Fruit fly (Drosophila melanogaster) whole organism, embryonic: Measurements from ENCODE around the gene CG34039.

ENCODE experiments used
- Atf-2 ChIP-seq: fragments of 200-800 bp; sonication (Bioruptor generic); optimal IDR thresholded peaks from 2 replicates; lab custom pipeline; 2016; ENCODE audit warnings: missing biosample characterization, missing genetic modification characterization
- B-H1 ChIP-seq: fragments of 200-800 bp; sonication (Bioruptor generic); IDR thresholded peaks from 3 replicates; pipeline ENCODE4 v1.3.6; 2022; ENCODE audit warnings: missing biosample characterization, missing genetic modification characterization
- CG10274 ChIP-seq: fragments of 200-800 bp; sonication (Bioruptor generic); optimal IDR thresholded peaks from 3 replicates; lab custom pipeline; 2017; ENCODE audit warnings: missing biosample characterization, mild to moderate bottlenecking, missing genetic modification characterization
- CG10462 ChIP-seq: fragments of 200-800 bp; sonication (Bioruptor generic); optimal IDR thresholded peaks from 2 replicates; lab custom pipeline; 2016; ENCODE audit warnings: missing biosample characterization, missing genetic modification characterization
- CG11504 ChIP-seq: fragments of 200-800 bp; sonication (Bioruptor generic); optimal IDR thresholded peaks from 3 replicates; lab custom pipeline; 2019; ENCODE audit warnings: missing biosample characterization, mild to moderate bottlenecking, missing genetic modification characterization, moderate library complexity
- CG13287 ChIP-seq: fragments of 200-800 bp; sonication (Bioruptor generic); IDR thresholded peaks from 2 replicates; pipeline ENCODE4 v1.3.6; 2022; ENCODE audit warnings: missing biosample characterization, missing genetic modification characterization; ENCODE audit not compliant: partially characterized antibody
- CG15514 ChIP-seq: fragments of 200-800 bp; sonication (Bioruptor generic); optimal IDR thresholded peaks from 3 replicates; lab custom pipeline; 2017; ENCODE audit warnings: missing biosample characterization, missing genetic modification characterization, mild to moderate bottlenecking, moderate library complexity, missing genetic modification reagents
- CG15696 ChIP-seq: fragments of 200-800 bp; sonication (Bioruptor generic); optimal IDR thresholded peaks from 2 replicates; lab custom pipeline; 2019; ENCODE audit warnings: missing biosample characterization, mild to moderate bottlenecking, missing genetic modification characterization, moderate library complexity
- CG1602 ChIP-seq: fragments of 200-800 bp; sonication (Bioruptor generic); optimal IDR thresholded peaks from 3 replicates; lab custom pipeline; 2016; ENCODE audit warnings: missing biosample characterization, missing genetic modification characterization
- CG16815 ChIP-seq: fragments of 200-800 bp; sonication (Bioruptor generic); optimal IDR thresholded peaks from 3 replicates; lab custom pipeline; 2017; ENCODE audit warnings: missing biosample characterization, mild to moderate bottlenecking, missing genetic modification characterization
- CG17186 ChIP-seq: fragments of 200-800 bp; sonication (Bioruptor generic); optimal IDR thresholded peaks from 3 replicates; lab custom pipeline; 2017; ENCODE audit warnings: missing biosample characterization, missing genetic modification reagents, missing genetic modification characterization
- CG18619 ChIP-seq: fragments of 200-800 bp; sonication (Bioruptor generic); optimal IDR thresholded peaks from 3 replicates; lab custom pipeline; 2017; ENCODE audit warnings: missing biosample characterization, mild to moderate bottlenecking, missing genetic modification characterization
- CG31365 ChIP-seq: fragments of 200-800 bp; sonication (Bioruptor generic); optimal IDR thresholded peaks from 2 replicates; lab custom pipeline; 2018; ENCODE audit warnings: missing biosample characterization, mild to moderate bottlenecking, missing genetic modification characterization
- CG31441 ChIP-seq: fragments of 200-800 bp; sonication (Bioruptor generic); IDR thresholded peaks from 2 replicates; pipeline ENCODE4 v1.3.6; 2022; ENCODE audit warnings: missing biosample characterization, missing genetic modification characterization
- CG4404 ChIP-seq: fragments of 200-800 bp; sonication (Bioruptor generic); IDR thresholded peaks from 2 replicates; pipeline ENCODE4 v1.3.6; 2022; ENCODE audit warnings: missing biosample characterization, missing genetic modification characterization
- CG4424 ChIP-seq: fragments of 200-800 bp; sonication (Bioruptor generic); optimal IDR thresholded peaks from 3 replicates; lab custom pipeline; 2016; ENCODE audit warnings: missing biosample characterization, missing genetic modification characterization
- CG4854 ChIP-seq: fragments of 200-800 bp; sonication (Bioruptor generic); optimal IDR thresholded peaks from 2 replicates; lab custom pipeline; 2016; ENCODE audit warnings: missing biosample characterization, missing genetic modification characterization, inconsistent platforms
- CG7372 ChIP-seq: fragments of 200-800 bp; sonication (Bioruptor generic); IDR thresholded peaks from 2 replicates; pipeline ENCODE4 v1.3.6; 2022; ENCODE audit warnings: missing biosample characterization, missing genetic modification characterization
- CG8281 ChIP-seq: fragments of 200-800 bp; sonication (Bioruptor generic); optimal IDR thresholded peaks from 2 replicates; lab custom pipeline; 2018; ENCODE audit warnings: missing biosample characterization, mild to moderate bottlenecking, missing genetic modification characterization, moderate library complexity
- D19A ChIP-seq: fragments of 200-800 bp; optimal IDR thresholded peaks from 3 replicates; lab custom pipeline; 2019; ENCODE audit warnings: missing biosample characterization, mild to moderate bottlenecking, missing genetic modification characterization, moderate library complexity
- Dref ChIP-seq: fragments of 200-800 bp; sonication (Bioruptor generic); IDR thresholded peaks from 2 replicates; pipeline ENCODE4 v1.3.6; 2022; ENCODE audit warnings: missing biosample characterization, missing genetic modification characterization
- Drgx ChIP-seq: fragments of 200-800 bp; sonication (Bioruptor generic); IDR thresholded peaks from 2 replicates; pipeline ENCODE4 v1.3.6; 2022; ENCODE audit warnings: missing biosample characterization, missing genetic modification characterization
- Gsc ChIP-seq: fragments of 200-800 bp; sonication (Bioruptor generic); IDR thresholded peaks from 2 replicates; pipeline ENCODE4 v1.3.6; 2022; ENCODE audit warnings: missing biosample characterization, missing genetic modification characterization
- Ptx1 ChIP-seq: fragments of 200-800 bp; sonication (Bioruptor generic); IDR thresholded peaks from 2 replicates; pipeline ENCODE4 v1.3.6; 2022; ENCODE audit warnings: missing biosample characterization, missing genetic modification characterization
- Sox102F ChIP-seq: fragments of 200-800 bp; sonication (Bioruptor generic); optimal IDR thresholded peaks from 2 replicates; lab custom pipeline; 2018; ENCODE audit warnings: missing biosample characterization, mild to moderate bottlenecking, missing genetic modification characterization, moderate library complexity
- ab ChIP-seq: fragments of 200-800 bp; sonication (Bioruptor generic); optimal IDR thresholded peaks from 2 replicates; lab custom pipeline; 2016; ENCODE audit warnings: missing biosample characterization, missing genetic modification characterization
- bcd ChIP-seq: fragments of 200-800 bp; sonication (Bioruptor generic); optimal IDR thresholded peaks from 2 replicates; lab custom pipeline; 2017; ENCODE audit warnings: missing biosample characterization, mild to moderate bottlenecking, missing genetic modification characterization
- cad ChIP-seq: fragments of >200 bp; optimal IDR thresholded peaks from 2 replicates; lab custom pipeline; 2017; ENCODE audit warnings: missing biosample characterization, missing genetic modification characterization
- dati ChIP-seq: fragments of 200-800 bp; sonication (Bioruptor generic); IDR thresholded peaks from 2 replicates; pipeline ENCODE4 v1.3.6; 2022; ENCODE audit warnings: missing biosample characterization, missing genetic modification characterization
- dysf ChIP-seq: fragments of 200-800 bp; sonication (Bioruptor generic); IDR thresholded peaks from 3 replicates; pipeline ENCODE4 v1.3.6; 2022; ENCODE audit warnings: missing biosample characterization, missing genetic modification characterization
- eyg ChIP-seq: fragments of 200-800 bp; sonication (Bioruptor generic); optimal IDR thresholded peaks from 3 replicates; lab custom pipeline; 2016; ENCODE audit warnings: missing biosample characterization, missing genetic modification characterization
- ftz-f1 ChIP-seq: fragments of 200-800 bp; sonication (Bioruptor generic); optimal IDR thresholded peaks from 2 replicates; lab custom pipeline; 2016; ENCODE audit warnings: missing biosample characterization, missing genetic modification characterization
- gce ChIP-seq: fragments of 200-800 bp; sonication (Bioruptor generic); IDR thresholded peaks from 3 replicates; pipeline ENCODE4 v1.3.6; 2022; ENCODE audit warnings: missing biosample characterization, missing genetic modification characterization
- gro ChIP-seq: fragments of 200-800 bp; sonication (Bioruptor generic); optimal IDR thresholded peaks from 2 replicates; lab custom pipeline; 2016; ENCODE audit warnings: missing biosample characterization, missing genetic modification characterization
- kah ChIP-seq: fragments of 200-800 bp; sonication (Bioruptor generic); optimal IDR thresholded peaks from 2 replicates; lab custom pipeline; 2018; ENCODE audit warnings: missing biosample characterization, mild to moderate bottlenecking, missing genetic modification characterization
- ken ChIP-seq: fragments of 200-800 bp; sonication (Bioruptor generic); IDR thresholded peaks from 3 replicates; pipeline ENCODE4 v1.3.6; 2022; ENCODE audit warnings: missing biosample characterization, missing genetic modification characterization
- knrl ChIP-seq: fragments of 200-800 bp; sonication (Bioruptor generic); IDR thresholded peaks from 3 replicates; pipeline ENCODE4 v1.3.6; 2022; ENCODE audit warnings: missing biosample characterization, missing genetic modification characterization; ENCODE audit not compliant: partially characterized antibody
- pan ChIP-seq, 4 experiments: fragments of >200 bp in 3 of 4; fragments of 200-800 bp in 1 of 4; sonication (Bioruptor generic) in 1 of 4; optimal IDR thresholded peaks in 3 of 4; IDR thresholded peaks in 1 of 4; 2 replicates each; pipeline versions ENCODE4 v1.3.6 to Lab custom; 2017 to 2022; ENCODE audit warnings: missing biosample characterization in 2 of 4, missing genetic modification characterization in 2 of 4, mixed read lengths in 1 of 4
- phol ChIP-seq: fragments of 200-800 bp; sonication (Bioruptor generic); optimal IDR thresholded peaks from 3 replicates; lab custom pipeline; 2018; ENCODE audit warnings: missing biosample characterization, mild to moderate bottlenecking, missing genetic modification characterization, moderate library complexity
- psq ChIP-seq: fragments of 200-800 bp; sonication (Bioruptor generic); optimal IDR thresholded peaks from 2 replicates; lab custom pipeline; 2017; ENCODE audit warnings: missing biosample characterization, missing genetic modification characterization
- ranshi ChIP-seq: fragments of 200-800 bp; sonication (Bioruptor generic); IDR thresholded peaks from 2 replicates; pipeline ENCODE4 v1.3.6; 2022; ENCODE audit warnings: missing biosample characterization, missing genetic modification characterization
- ro ChIP-seq: fragments of 200-800 bp; sonication (Bioruptor generic); IDR thresholded peaks from 2 replicates; pipeline ENCODE4 v1.3.6; 2022; ENCODE audit warnings: missing biosample characterization, missing genetic modification characterization
- sc ChIP-seq, 3 experiments: fragments of >200 bp in 2 of 3; fragments of 200-800 bp in 1 of 3; sonication (Bioruptor generic) in 1 of 3; optimal IDR thresholded peaks; 2 replicates in 2 of 3; 3 replicates in 1 of 3; lab custom pipeline; 2017; ENCODE audit warnings: mild to moderate bottlenecking in 1 of 3, missing biosample characterization in 1 of 3, missing genetic modification characterization in 1 of 3, missing genetic modification reagents in 1 of 3
- sr ChIP-seq: fragments of 200-800 bp; sonication (Bioruptor generic); IDR thresholded peaks from 3 replicates; pipeline ENCODE4 v1.3.6; 2022; ENCODE audit warnings: missing biosample characterization, missing genetic modification characterization
- tgo ChIP-seq: fragments of 200-800 bp; sonication (Bioruptor generic); IDR thresholded peaks from 3 replicates; pipeline ENCODE4 v1.3.6; 2022; ENCODE audit warnings: missing biosample characterization, missing genetic modification characterization
- tio ChIP-seq: fragments of 200-800 bp; sonication (Bioruptor generic); optimal IDR thresholded peaks from 2 replicates; lab custom pipeline; 2017; ENCODE audit warnings: missing biosample characterization, missing genetic modification characterization, inconsistent platforms
- ttk ChIP-seq: fragments of 200-800 bp; sonication (Bioruptor generic); IDR thresholded peaks from 2 replicates; pipeline ENCODE4 v2.1.2; 2022; ENCODE audit warnings: missing biosample characterization, missing genetic modification characterization
- unc-4 ChIP-seq: fragments of 200-800 bp; sonication (Bioruptor generic); IDR thresholded peaks from 2 replicates; pipeline ENCODE4 v1.3.6; 2022; ENCODE audit warnings: missing biosample characterization, missing genetic modification characterization; ENCODE audit not compliant: partially characterized antibody
- wek ChIP-seq: fragments of 200-800 bp; sonication (Bioruptor generic); optimal IDR thresholded peaks from 3 replicates; lab custom pipeline; 2018; ENCODE audit warnings: missing biosample characterization, mild to moderate bottlenecking, missing genetic modification characterization, moderate library complexity
- zen2 ChIP-seq: fragments of 200-800 bp; sonication (Bioruptor generic); IDR thresholded peaks from 3 replicates; pipeline ENCODE4 v1.3.6; 2022; ENCODE audit warnings: missing biosample characterization, missing genetic modification characterization; ENCODE audit not compliant: partially characterized antibody
- zf30C ChIP-seq: fragments of 200-800 bp; sonication (Bioruptor generic); optimal IDR thresholded peaks from 3 replicates; lab custom pipeline; 2018; ENCODE audit warnings: missing biosample characterization, mild to moderate bottlenecking, missing genetic modification characterization

Gene CG34039

DNA sequence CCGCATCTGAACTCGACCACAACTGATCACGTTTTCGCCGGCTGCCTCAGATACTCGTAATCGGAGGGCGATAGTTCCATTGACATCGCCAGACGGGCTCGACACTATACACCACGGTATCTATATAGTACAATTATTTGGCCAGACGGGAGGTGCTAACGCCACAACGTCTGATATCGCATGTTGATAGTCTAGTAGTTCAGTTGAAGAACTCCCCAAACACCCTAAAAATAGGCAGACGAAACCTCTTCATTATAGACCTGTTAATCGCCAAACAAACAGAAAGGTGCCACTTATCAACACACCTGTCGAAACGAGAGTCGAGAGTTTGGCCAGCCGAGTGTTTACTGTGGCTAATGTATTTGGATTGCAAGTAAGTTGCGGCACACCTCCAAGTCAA lies 4.7 kb upstream of the CG34039 start (continued):
- TF ChIP-seq phol (tag; lab: Kevin White, UChicago) (no peak), CG31365 (peak; percentile 53), CG11504 (tag; lab: Kevin White, UChicago) (peak; percentile 9), CG15696 (peak; percentile 55), eyg (no peak), CG17186 (no peak), ro (GFP tag; lab: Robert Waterston, UW) (no peak), Ptx1 (GFP tag; lab: Robert Waterston, UW) (no peak), gro (GFP tag; lab: Kevin White, UChicago) (no peak), cad (GFP tag; lab: Kevin White, UChicago) (no peak), kah (GFP tag; lab: Kevin White, UChicago) (peak; percentile 46), ranshi (GFP tag; lab: Robert Waterston, UW) (no peak; the same call in 1 of the 2 replicates), Gsc (GFP tag; lab: Robert Waterston, UW) (no peak), zen2 (GFP tag; lab: Robert Waterston, UW) (no peak), CG4404 (GFP tag; lab: Robert Waterston, UW) (no peak), CG15514 (GFP tag; lab: Kevin White, UChicago) (peak; percentile 68), ttk (GFP tag; lab: Robert Waterston, UW) (no peak), CG4424 (GFP tag; lab: Kevin White, UChicago) (peak; percentile 23), ab (no peak), CG7372 (GFP tag; lab: Robert Waterston, UW) (no peak), Atf-2 (GFP tag; lab: Kevin White, UChicago) (no peak), knrl (GFP tag; lab: Robert Waterston, UW) (no peak), Dref (GFP tag; lab: Robert Waterston, UW) (no peak), CG31441 (GFP tag; lab: Robert Waterston, UW) (peak; percentile 42; the same call in 1 of the 2 replicates), CG10462 (GFP tag; lab: Kevin White, UChicago) (no peak), D19A (tag; lab: Kevin White, UChicago) (peak; percentile 65), unc-4 (no peak), wek (GFP tag; lab: Kevin White, UChicago) (peak; percentile 53), tgo (GFP tag; lab: Robert Waterston, UW) (no peak), CG8281 (no peak), ken (GFP tag; lab: Robert Waterston, UW) (no peak), CG13287 (GFP tag; lab: Robert Waterston, UW) (no peak), bcd (GFP tag; lab: Kevin White, UChicago) (no peak), CG1602 (no peak), CG18619 (GFP tag; lab: Kevin White, UChicago) (peak; percentile 24), gce (GFP tag; lab: Robert Waterston, UW) (no peak), dati (GFP tag; lab: Robert Waterston, UW) (0 out of 2 replicates have a peak, but pooled peaks have one; percentile 9), pan (optimal IDR thresholded peaks at IDR 0.05; lab: Kevin White, UChicago) (no peak), pan (GFP tag; optimal IDR thresholded peaks at IDR 0.05 in 1 of 2, IDR thresholded peaks at IDR 0.05 in 1 of 2) (peak in 1 of 2 experiments; percentile 6), Sox102F (GFP tag; lab: Kevin White, UChicago) (peak; percentile 11), CG16815 (no peak), sc (optimal IDR thresholded peaks at IDR 0.05; lab: Kevin White, UChicago) (no peak), sc (GFP tag; optimal IDR thresholded peaks at IDR 0.05; lab: Kevin White, UChicago) (peak; percentile 14), psq (GFP tag; lab: Kevin White, UChicago) (no peak), dysf (GFP tag; lab: Robert Waterston, UW) (no peak), ftz-f1 (GFP tag; lab: Kevin White, UChicago) (peak; percentile 23), B-H1 (GFP tag; lab: Robert Waterston, UW) (no peak), CG4854 (GFP tag; lab: Kevin White, UChicago) (no peak), Drgx (no peak), CG10274 (GFP tag; lab: Kevin White, UChicago) (no peak), zf30C (no peak), sr (GFP tag; lab: Robert Waterston, UW) (no peak), tio (GFP tag; lab: Kevin White, UChicago) (no peak)
